Worm (Caenorhabditis elegans) whole organism, L1 larva: ENCODE results near the gene cutl-15.

Experiments used
- aly-2 ChIP-seq: fragments of 150-350 bp; optimal IDR thresholded peaks from 2 replicates; lab custom pipeline; 2014; ENCODE audit warnings: missing biosample characterization, missing genetic modification characterization
- ceh-82 ChIP-seq, 3 experiments: fragments of 150-350 bp in 1 of 3; sonication (generic microtip) in 2 of 3; optimal IDR thresholded peaks; 2 replicates each; lab custom pipeline; 2014 to 2017; ENCODE audit warnings: missing biosample characterization in 3 of 3, missing genetic modification characterization in 3 of 3
- fos-1 ChIP-seq: fragments of 150-350 bp; optimal IDR thresholded peaks from 2 replicates; lab custom pipeline; 2014; ENCODE audit warnings: missing biosample characterization, missing genetic modification characterization
- isw-1 ChIP-seq: fragments of 200-800 bp; sonication (Bioruptor generic); IDR thresholded peaks from 2 replicates; pipeline ENCODE4 v1.3.6; 2022; ENCODE audit warnings: missing genetic modification characterization, missing compliant biosample characterization
- mab-9 ChIP-seq: fragments of 200-800 bp; sonication (Bioruptor generic); IDR thresholded peaks from 2 replicates; pipeline ENCODE4 v1.3.6; 2022; ENCODE audit warnings: missing genetic modification reagents, missing genetic modification characterization, missing compliant biosample characterization
- nhr-20 ChIP-seq: sonication (generic microtip); optimal IDR thresholded peaks from 2 replicates; lab custom pipeline; 2016; ENCODE audit warnings: mild to moderate bottlenecking, missing genetic modification characterization, missing compliant biosample characterization
- nhr-47 ChIP-seq: sonication (generic microtip); optimal IDR thresholded peaks from 2 replicates; lab custom pipeline; 2016; ENCODE audit warnings: mild to moderate bottlenecking, missing genetic modification characterization, moderate library complexity, missing compliant biosample characterization
- skn-1 ChIP-seq: fragments of 150-350 bp; optimal IDR thresholded peaks from 2 replicates; lab custom pipeline; 2014; ENCODE audit warnings: missing biosample characterization, missing genetic modification characterization

DNA sequence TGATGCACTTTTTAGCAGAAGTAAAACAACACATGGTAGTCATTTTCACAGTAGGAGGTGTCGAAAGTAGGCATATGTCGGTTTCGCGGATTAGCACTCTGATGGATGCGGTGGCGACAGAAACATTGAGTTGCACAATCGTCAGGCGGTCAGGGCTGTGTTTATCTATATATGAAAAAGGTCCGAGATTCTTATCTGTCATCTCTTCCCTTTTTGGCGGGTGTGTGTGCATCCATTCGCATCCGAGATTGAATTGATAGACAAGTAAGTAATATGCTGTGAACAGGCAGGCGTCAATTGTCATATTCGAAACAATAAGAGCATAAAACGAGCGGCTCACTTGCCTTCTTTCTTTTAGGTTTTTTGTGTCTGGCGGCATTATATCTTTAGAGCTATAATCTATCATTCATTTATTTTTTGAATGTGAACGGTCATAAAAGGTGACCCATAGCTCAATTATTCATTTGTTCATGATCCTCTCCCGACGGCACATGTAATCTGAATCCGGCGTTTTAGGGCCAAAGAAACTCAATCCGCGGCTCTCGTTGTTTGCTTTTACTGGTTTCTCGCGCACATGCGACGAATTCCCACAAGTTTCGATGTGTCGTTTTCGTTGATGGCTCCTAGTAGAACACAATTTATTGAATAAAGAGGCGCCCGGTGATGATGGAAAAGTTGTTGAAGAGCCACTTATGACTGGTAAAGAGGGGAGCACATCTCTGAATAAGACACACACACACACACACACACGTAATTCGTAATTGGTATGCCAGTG is 48.7 kb downstream of the cutl-15 start:
- TF ChIP-seq isw-1 (GFP tag; lab: Robert Waterston, UW) = no peak
- no peak for TF ChIP-seq skn-1
- TF ChIP-seq ceh-82 (tag; optimal IDR thresholded peaks at IDR 0.05; lab: Kevin White, UChicago) = no peak
- TF ChIP-seq nhr-20 (tag; lab: Kevin White, UChicago) = no peak
- no peak for TF ChIP-seq aly-2
- no peak for TF ChIP-seq mab-9 (GFP tag; lab: Robert Waterston, UW)
- no peak for TF ChIP-seq fos-1 (tag; lab: Kevin White, UChicago)
- no peak for TF ChIP-seq nhr-47 (tag; lab: Kevin White, UChicago)
